Worm (Caenorhabditis elegans) whole organism, young adult: ENCODE data around the gene C23H3.5.

Experiments used
- B0035.1 ChIP-seq: sonication (generic microtip); optimal IDR thresholded peaks from 2 replicates; lab custom pipeline; 2016; ENCODE audit warnings: missing genetic modification characterization, mild to moderate bottlenecking, missing compliant biosample characterization, missing genotype, missing genetic modification reagents
- F33H1.4 ChIP-seq: fragments of 200-800 bp; sonication (Bioruptor generic); IDR thresholded peaks from 2 replicates; pipeline ENCODE4 v1.3.6; 2022; ENCODE audit warnings: missing genetic modification reagents, missing genetic modification characterization, missing compliant biosample characterization
- lin-54 ChIP-seq: fragments of 200-800 bp; sonication (Bioruptor generic); optimal IDR thresholded peaks from 2 replicates; lab custom pipeline; 2018; ENCODE audit warnings: mild to moderate bottlenecking, missing genetic modification characterization, missing compliant biosample characterization
- rec-8 ChIP-seq, 2 experiments: sonication (generic microtip); optimal IDR thresholded peaks; 2 replicates each; lab custom pipeline; 2016; ENCODE audit warnings: mild to moderate bottlenecking in 2 of 2, missing genetic modification characterization in 2 of 2, missing genetic modification reagents in 2 of 2, missing genotype in 2 of 2, missing biosample characterization in 1 of 2, missing compliant biosample characterization in 1 of 2, moderate library complexity in 1 of 2
- repo-1 ChIP-seq: sonication (generic microtip); optimal IDR thresholded peaks from 2 replicates; lab custom pipeline; 2017; ENCODE audit warnings: mild to moderate bottlenecking, missing genetic modification characterization, missing compliant biosample characterization

DNA sequence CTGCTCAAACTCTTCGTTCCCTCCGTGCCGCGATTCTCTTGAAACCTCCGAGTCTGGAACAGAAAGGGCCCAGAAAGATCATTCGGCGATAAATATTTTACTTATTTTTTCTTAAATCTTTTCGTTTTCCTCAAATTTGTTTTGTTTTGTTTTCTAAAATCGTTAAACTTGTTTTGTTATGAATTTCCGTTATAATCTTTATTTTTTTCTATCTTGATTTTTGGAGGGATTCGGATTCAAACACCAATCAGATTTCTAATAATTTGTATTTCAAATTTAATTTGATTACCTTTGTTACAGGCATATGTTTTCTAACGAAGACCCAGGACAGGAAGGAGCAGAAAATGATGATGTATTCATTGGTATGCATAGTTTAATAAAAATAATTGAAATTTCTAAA is at the start of gene C23H3.5:
- TF ChIP-seq repo-1 (tag; lab: Kevin White, UChicago) (no peak), lin-54 (no peak), F33H1.4 (GFP tag; lab: Robert Waterston, UW) (no peak), rec-8 (tag; optimal IDR thresholded peaks at IDR 0.05; lab: Kevin White, UChicago) (no peak), B0035.1 (tag; lab: Kevin White, UChicago) (no peak)
